Worm (Caenorhabditis elegans) whole organism, L1 larva: ENCODE data around the gene cnc-11.

Experiments
- C04F5.9 ChIP-seq: sonication (generic microtip); optimal IDR thresholded peaks from 2 replicates; lab custom pipeline; 2016; ENCODE audit warnings: missing genetic modification characterization, missing compliant biosample characterization
- F16B12.6 ChIP-seq: fragments of 150-350 bp; optimal IDR thresholded peaks from 2 replicates; lab custom pipeline; 2014; ENCODE audit warnings: missing biosample characterization, missing genetic modification characterization
- Y116A8C.19 ChIP-seq: sonication (generic microtip); optimal IDR thresholded peaks from 2 replicates; lab custom pipeline; 2016; ENCODE audit warnings: missing compliant biosample characterization, missing genetic modification characterization, borderline replicate concordance
- alr-1 ChIP-seq: fragments of 200-800 bp; sonication (Bioruptor generic); optimal IDR thresholded peaks from 2 replicates; lab custom pipeline; 2018; ENCODE audit warnings: borderline replicate concordance, mild to moderate bottlenecking, missing genetic modification characterization, missing compliant biosample characterization
- aly-2 ChIP-seq: fragments of 150-350 bp; optimal IDR thresholded peaks from 2 replicates; lab custom pipeline; 2014; ENCODE audit warnings: missing biosample characterization, missing genetic modification characterization
- ama-1 ChIP-seq: fragments of 150-350 bp; optimal IDR thresholded peaks from 2 replicates; lab custom pipeline; 2014
- blmp-1 ChIP-seq: fragments of 150-350 bp; optimal IDR thresholded peaks from 2 replicates; lab custom pipeline; 2014; ENCODE audit warnings: missing biosample characterization, missing genetic modification characterization
- ceh-8 ChIP-seq: fragments of 200-800 bp; sonication (Bioruptor generic); optimal IDR thresholded peaks from 2 replicates; lab custom pipeline; 2018; ENCODE audit warnings: mild to moderate bottlenecking, missing genetic modification characterization, moderate library complexity, missing compliant biosample characterization
- ceh-82 ChIP-seq, 3 experiments: fragments of 150-350 bp in 1 of 3; sonication (generic microtip) in 2 of 3; optimal IDR thresholded peaks; 2 replicates each; lab custom pipeline; 2014 to 2017; ENCODE audit warnings: missing biosample characterization in 3 of 3, missing genetic modification characterization in 3 of 3
- ceh-90 ChIP-seq: sonication (generic microtip); optimal IDR thresholded peaks from 2 replicates; lab custom pipeline; 2016; ENCODE audit warnings: missing genetic modification characterization, missing compliant biosample characterization
- ces-1 ChIP-seq: fragments of 150-350 bp; optimal IDR thresholded peaks from 2 replicates; lab custom pipeline; 2014; ENCODE audit warnings: missing biosample characterization, missing genetic modification reagents, missing genetic modification characterization
- dpl-1 ChIP-seq, 3 experiments: fragments of 150-350 bp in 2 of 3; sonication (generic microtip) in 1 of 3; optimal IDR thresholded peaks; 2 replicates each; lab custom pipeline; 2014 to 2017; ENCODE audit warnings: missing biosample characterization in 3 of 3, missing genetic modification characterization in 3 of 3, missing genetic modification reagents in 3 of 3
- dsc-1 ChIP-seq: sonication (generic microtip); optimal IDR thresholded peaks from 2 replicates; lab custom pipeline; 2016; ENCODE audit warnings: mild to moderate bottlenecking, missing genetic modification characterization, missing compliant biosample characterization
- efl-1 ChIP-seq, 4 experiments: fragments of 150-350 bp; optimal IDR thresholded peaks in 3 of 4; peaks in 1 of 4; 1 replicate in 1 of 4; 2 replicates in 3 of 4; lab custom pipeline; 2014; ENCODE audit warnings: missing biosample characterization in 2 of 4, missing genetic modification characterization in 2 of 4, missing genetic modification reagents in 2 of 4
- efl-3 ChIP-seq: fragments of 200-800 bp; sonication (Bioruptor generic); optimal IDR thresholded peaks from 2 replicates; lab custom pipeline; 2018; ENCODE audit warnings: mild to moderate bottlenecking, missing genetic modification characterization, missing compliant biosample characterization
- egl-27 ChIP-seq, 2 experiments: fragments of 150-350 bp in 1 of 2; sonication (generic microtip); optimal IDR thresholded peaks; 3 replicates each; lab custom pipeline; 2017 to 2018; ENCODE audit warnings: missing biosample characterization in 2 of 2, missing genetic modification characterization in 2 of 2, missing genetic modification reagents in 2 of 2
- elt-2 ChIP-seq: sonication (generic microtip); optimal IDR thresholded peaks from 2 replicates; lab custom pipeline; 2016; ENCODE audit warnings: missing genetic modification characterization, mild to moderate bottlenecking, inconsistent platforms, missing compliant biosample characterization, missing genetic modification reagents
- fkh-10 ChIP-seq: sonication (generic microtip); optimal IDR thresholded peaks from 2 replicates; lab custom pipeline; 2017; ENCODE audit warnings: missing biosample characterization, missing genetic modification reagents, missing genetic modification characterization
- fkh-4 ChIP-seq: sonication (generic microtip); optimal IDR thresholded peaks from 2 replicates; lab custom pipeline; 2016; ENCODE audit warnings: missing compliant biosample characterization, missing genetic modification characterization, borderline replicate concordance
- grh-1 ChIP-seq: fragments of 200-800 bp; sonication (Bioruptor generic); IDR thresholded peaks from 2 replicates; pipeline ENCODE4 v1.3.6; 2022; ENCODE audit warnings: missing genetic modification reagents, missing genetic modification characterization, missing compliant biosample characterization
- hlh-17 ChIP-seq: fragments of 200-800 bp; sonication (Bioruptor generic); optimal IDR thresholded peaks from 2 replicates; lab custom pipeline; 2018; ENCODE audit warnings: missing genetic modification characterization, mild to moderate bottlenecking, missing compliant biosample characterization, moderate library complexity, borderline replicate concordance
- hlh-4 ChIP-seq: sonication (generic microtip); optimal IDR thresholded peaks from 2 replicates; lab custom pipeline; 2016; ENCODE audit warnings: mild to moderate bottlenecking, missing genetic modification characterization, missing compliant biosample characterization
- jun-1 ChIP-seq: fragments of 150-350 bp; optimal IDR thresholded peaks from 2 replicates; lab custom pipeline; 2014; ENCODE audit warnings: missing biosample characterization, missing genetic modification reagents, missing genetic modification characterization
- lin-13 ChIP-seq: fragments of 150-350 bp; optimal IDR thresholded peaks from 2 replicates; lab custom pipeline; 2014; ENCODE audit warnings: missing biosample characterization, missing genetic modification reagents, missing genetic modification characterization
- lin-35 ChIP-seq, 2 experiments: fragments of 150-350 bp; optimal IDR thresholded peaks; 2 replicates each; lab custom pipeline; 2014; ENCODE audit warnings: missing biosample characterization in 2 of 2, missing genetic modification characterization in 2 of 2, missing genetic modification reagents in 2 of 2
- lsy-2 ChIP-seq, 2 experiments: fragments of 150-350 bp; optimal IDR thresholded peaks; 2 replicates each; lab custom pipeline; 2014; ENCODE audit warnings: missing biosample characterization in 2 of 2, missing genetic modification characterization in 2 of 2
- mab-9 ChIP-seq: fragments of 200-800 bp; sonication (Bioruptor generic); IDR thresholded peaks from 2 replicates; pipeline ENCODE4 v1.3.6; 2022; ENCODE audit warnings: missing genetic modification reagents, missing genetic modification characterization, missing compliant biosample characterization
- nhr-11 ChIP-seq: fragments of 150-350 bp; optimal IDR thresholded peaks from 2 replicates; lab custom pipeline; 2014; ENCODE audit warnings: missing biosample characterization, missing genetic modification characterization
- nhr-12 ChIP-seq: sonication (generic microtip); optimal IDR thresholded peaks from 2 replicates; lab custom pipeline; 2017; ENCODE audit warnings: missing biosample characterization, missing genetic modification characterization
- nhr-20 ChIP-seq: sonication (generic microtip); optimal IDR thresholded peaks from 2 replicates; lab custom pipeline; 2016; ENCODE audit warnings: mild to moderate bottlenecking, missing genetic modification characterization, missing compliant biosample characterization
- nhr-237 ChIP-seq: fragments of 150-350 bp; optimal IDR thresholded peaks from 2 replicates; lab custom pipeline; 2014; ENCODE audit warnings: missing biosample characterization, missing genetic modification characterization
- nhr-28 ChIP-seq: fragments of 150-350 bp; optimal IDR thresholded peaks from 2 replicates; lab custom pipeline; 2014; ENCODE audit warnings: missing biosample characterization, missing genetic modification characterization
- nhr-76 ChIP-seq: sonication (generic microtip); optimal IDR thresholded peaks from 2 replicates; lab custom pipeline; 2017; ENCODE audit warnings: missing biosample characterization, missing genetic modification characterization
- nhr-77 ChIP-seq: fragments of 150-350 bp; optimal IDR thresholded peaks from 2 replicates; lab custom pipeline; 2014; ENCODE audit warnings: missing biosample characterization, missing genetic modification characterization
- nhr-84 ChIP-seq: sonication (generic microtip); optimal IDR thresholded peaks from 2 replicates; lab custom pipeline; 2017; ENCODE audit warnings: missing biosample characterization, missing genetic modification characterization
- nhr-90 ChIP-seq: sonication (generic microtip); optimal IDR thresholded peaks from 2 replicates; lab custom pipeline; 2016; ENCODE audit warnings: mild to moderate bottlenecking, missing genetic modification characterization, missing compliant biosample characterization; ENCODE audit not compliant: poor library complexity
- pag-3 ChIP-seq: sonication (generic microtip); optimal IDR thresholded peaks from 2 replicates; lab custom pipeline; 2017; ENCODE audit warnings: missing genetic modification characterization, mild to moderate bottlenecking, missing compliant biosample characterization, antibody characterized with exemption, borderline replicate concordance; ENCODE audit not compliant: insufficient read depth
- pax-3 ChIP-seq: fragments of 200-800 bp; sonication (Bioruptor generic); optimal IDR thresholded peaks from 2 replicates; lab custom pipeline; 2018; ENCODE audit warnings: mild to moderate bottlenecking, missing genetic modification characterization, moderate library complexity, missing compliant biosample characterization
- rnt-1 ChIP-seq: sonication (generic microtip); optimal IDR thresholded peaks from 2 replicates; lab custom pipeline; 2016; ENCODE audit warnings: mild to moderate bottlenecking, missing genetic modification characterization, moderate library complexity, missing compliant biosample characterization
- skn-1 ChIP-seq: fragments of 150-350 bp; optimal IDR thresholded peaks from 2 replicates; lab custom pipeline; 2014; ENCODE audit warnings: missing biosample characterization, missing genetic modification characterization
- snu-23 ChIP-seq: sonication (generic microtip); optimal IDR thresholded peaks from 2 replicates; lab custom pipeline; 2016; ENCODE audit warnings: missing genetic modification characterization, missing compliant biosample characterization
- sox-4 ChIP-seq: sonication (generic microtip); optimal IDR thresholded peaks from 2 replicates; lab custom pipeline; 2016; ENCODE audit warnings: missing genetic modification characterization, missing compliant biosample characterization
- sptf-1 ChIP-seq: fragments of 150-350 bp; optimal IDR thresholded peaks from 2 replicates; lab custom pipeline; 2014; ENCODE audit warnings: missing biosample characterization, missing genetic modification characterization
- unc-30 ChIP-seq: sonication (generic microtip); optimal IDR thresholded peaks from 2 replicates; lab custom pipeline; 2017; ENCODE audit warnings: missing biosample characterization, missing genetic modification characterization
- unc-86 ChIP-seq: sonication (generic microtip); optimal IDR thresholded peaks from 2 replicates; lab custom pipeline; 2016; ENCODE audit warnings: missing genetic modification characterization, missing compliant biosample characterization
- unc-98 ChIP-seq: fragments of 200-800 bp; sonication (Bioruptor generic); IDR thresholded peaks from 2 replicates; pipeline ENCODE4 v1.3.6; 2022; ENCODE audit warnings: missing genetic modification characterization, missing compliant biosample characterization
- vab-15 ChIP-seq: sonication (generic microtip); optimal IDR thresholded peaks from 2 replicates; lab custom pipeline; 2017; ENCODE audit warnings: missing genotype, mild to moderate bottlenecking, missing genetic modification characterization, missing compliant biosample characterization
- xbp-1 ChIP-seq: sonication (generic microtip); optimal IDR thresholded peaks from 2 replicates; lab custom pipeline; 2016; ENCODE audit warnings: missing genetic modification characterization, missing compliant biosample characterization
- zag-1 ChIP-seq: fragments of 150-350 bp; optimal IDR thresholded peaks from 2 replicates; lab custom pipeline; 2014; ENCODE audit warnings: missing biosample characterization, missing genetic modification characterization
- ztf-4 ChIP-seq: fragments of 150-350 bp; optimal IDR thresholded peaks from 2 replicates; lab custom pipeline; 2014; ENCODE audit warnings: missing biosample characterization, missing genetic modification characterization

Gene cnc-11

DNA sequence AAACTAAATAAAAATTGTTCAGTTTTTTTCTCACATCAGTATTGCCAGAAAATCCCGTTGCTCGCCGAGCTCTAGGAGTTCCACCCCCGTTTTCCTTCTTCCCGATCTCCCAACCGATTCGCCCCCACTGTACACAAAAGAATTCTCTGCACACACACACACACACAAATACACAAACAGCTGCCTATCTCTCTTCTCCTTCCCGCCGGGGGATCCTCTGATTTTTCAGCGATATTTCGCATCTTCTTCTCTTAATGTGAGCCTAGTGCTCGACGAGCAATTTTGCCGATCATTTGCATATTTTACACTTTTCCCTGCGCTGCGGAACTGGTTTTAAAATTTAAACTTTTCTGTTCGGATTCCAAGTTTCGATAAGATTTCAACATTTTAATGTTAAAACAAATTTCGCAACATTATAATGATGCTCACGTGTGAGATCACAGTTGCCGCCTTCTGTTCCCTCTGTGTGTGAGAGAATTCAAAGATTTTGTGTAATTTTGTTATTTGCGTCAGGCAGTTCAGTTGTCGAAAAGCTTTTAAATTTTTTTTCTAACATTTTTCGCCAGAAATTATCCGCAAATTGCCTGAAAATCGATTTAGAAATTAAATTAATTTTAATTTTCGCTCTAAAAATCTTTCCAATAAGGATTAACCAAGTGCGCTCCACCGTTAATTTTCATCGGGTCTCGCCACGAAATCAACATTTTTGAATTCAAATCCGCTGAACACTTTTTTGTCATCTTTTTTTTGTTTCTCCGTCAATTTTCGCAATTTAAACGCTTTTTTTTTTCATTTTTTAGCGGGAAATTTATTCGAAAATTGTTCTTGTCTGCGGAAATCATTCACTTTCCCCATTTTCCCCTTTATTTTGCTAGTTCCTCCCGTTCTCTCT lies 29.2 kb downstream of the cnc-11 start:
- TF ChIP-seq sptf-1 (no peak), grh-1 (GFP tag; lab: Robert Waterston, UW) (no peak), sox-4 (tag; lab: Kevin White, UChicago) (no peak), ama-1 (lab: Kevin White, UChicago) (no peak), nhr-237 (tag; lab: Kevin White, UChicago) (no peak), jun-1 (peak; percentile 46), aly-2 (tag; lab: Kevin White, UChicago) (peak; percentile 50), lsy-2 (tag; optimal IDR thresholded peaks at IDR 0.05; lab: Kevin White, UChicago) (peak; percentile 80 to 90), vab-15 (tag; lab: Kevin White, UChicago) (no peak), nhr-20 (tag; lab: Kevin White, UChicago) (peak; percentile 76), ceh-82 (tag; optimal IDR thresholded peaks at IDR 0.05; lab: Kevin White, UChicago) (peak in 2 of 3 experiments; percentile 36 to 86), dpl-1 (GFP tag; optimal IDR thresholded peaks at IDR 0.05; lab: Kevin White, UChicago) (peak; percentile 89 to 94 (median 91)), skn-1 (tag; lab: Kevin White, UChicago) (peak; percentile 85), lin-13 (GFP tag; lab: Kevin White, UChicago) (peak; percentile 84), mab-9 (GFP tag; lab: Robert Waterston, UW) (no peak), unc-98 (GFP tag; lab: Robert Waterston, UW) (no peak), unc-30 (tag; lab: Kevin White, UChicago) (peak; percentile 50), pag-3 (peak; percentile 53), pax-3 (tag; lab: Kevin White, UChicago) (no peak), efl-3 (GFP tag; lab: Kevin White, UChicago) (no peak), xbp-1 (peak; percentile 60), ztf-4 (tag; lab: Kevin White, UChicago) (no peak), nhr-84 (tag; lab: Kevin White, UChicago) (no peak), F16B12.6 (tag; lab: Kevin White, UChicago) (peak; percentile 25), blmp-1 (tag; lab: Kevin White, UChicago) (peak; percentile 61), ceh-8 (GFP tag; lab: Kevin White, UChicago) (peak; percentile 18), snu-23 (GFP tag; lab: Kevin White, UChicago) (peak; percentile 79), efl-1 (optimal IDR thresholded peaks at IDR 0.05; lab: Kevin White, UChicago) (peak; percentile 81 to 92), efl-1 (GFP tag; optimal IDR thresholded peaks at IDR 0.05 in 1 of 2; lab: Kevin White, UChicago) (peak; percentile 90 to 99), rnt-1 (tag; lab: Kevin White, UChicago) (peak; percentile 41), fkh-4 (tag; lab: Kevin White, UChicago) (no peak), nhr-77 (tag; lab: Kevin White, UChicago) (peak; percentile 30), nhr-76 (tag; lab: Kevin White, UChicago) (no peak), fkh-10 (GFP tag; lab: Kevin White, UChicago) (peak; percentile 31), zag-1 (tag; lab: Kevin White, UChicago) (peak; percentile 22), C04F5.9 (tag; lab: Kevin White, UChicago) (no peak), elt-2 (no peak), hlh-17 (GFP tag; lab: Kevin White, UChicago) (no peak), nhr-12 (no peak), lin-35 (GFP tag; optimal IDR thresholded peaks at IDR 0.05; lab: Kevin White, UChicago) (peak; percentile 94 to 95), ces-1 (no peak), nhr-28 (tag; lab: Kevin White, UChicago) (no peak), hlh-4 (no peak), nhr-11 (tag; lab: Kevin White, UChicago) (no peak), nhr-90 (tag; lab: Kevin White, UChicago) (peak; percentile 42), unc-86 (tag; lab: Kevin White, UChicago) (peak; percentile 57), dsc-1 (tag; lab: Kevin White, UChicago) (peak; percentile 69), ceh-90 (tag; lab: Kevin White, UChicago) (no peak), Y116A8C.19 (tag; lab: Kevin White, UChicago) (no peak), egl-27 (tag; optimal IDR thresholded peaks at IDR 0.05; lab: Kevin White, UChicago) (no peak), alr-1 (tag; lab: Kevin White, UChicago) (no peak)
